Fruit fly (Drosophila melanogaster) whole organism, prepupa: Measurements from ENCODE around the gene CG34316.

ENCODE experiments used
- CG11762 ChIP-seq: fragments of 200-800 bp; sonication (Bioruptor generic); optimal IDR thresholded peaks from 3 replicates; lab custom pipeline; 2016; ENCODE audit warnings: missing biosample characterization, missing genetic modification characterization; ENCODE audit not compliant: insufficient read depth
- CG6808 ChIP-seq: fragments of 200-800 bp; sonication (Bioruptor generic); optimal IDR thresholded peaks from 3 replicates; lab custom pipeline; 2017; ENCODE audit warnings: missing biosample characterization, missing genetic modification characterization, mild to moderate bottlenecking, moderate library complexity, missing genetic modification reagents
- CG6854 ChIP-seq: fragments of 200-800 bp; sonication (Bioruptor generic); optimal IDR thresholded peaks from 2 replicates; lab custom pipeline; 2017; ENCODE audit warnings: missing biosample characterization, mild to moderate bottlenecking, missing genetic modification characterization
- CG8119 ChIP-seq: fragments of 200-800 bp; sonication (Bioruptor generic); IDR thresholded peaks from 3 replicates; pipeline ENCODE4 v1.3.6; 2022; ENCODE audit warnings: missing biosample characterization, missing genetic modification characterization
- Hr39 ChIP-seq: fragments of 200-800 bp; sonication (Bioruptor generic); optimal IDR thresholded peaks from 2 replicates; lab custom pipeline; 2016; ENCODE audit warnings: missing biosample characterization, missing genetic modification characterization
- Met ChIP-seq: fragments of 200-800 bp; sonication (Bioruptor generic); optimal IDR thresholded peaks from 3 replicates; lab custom pipeline; 2016; ENCODE audit warnings: missing biosample characterization, missing genetic modification characterization
- OdsH ChIP-seq: fragments of 200-800 bp; sonication (Bioruptor generic); optimal IDR thresholded peaks from 3 replicates; lab custom pipeline; 2016; ENCODE audit warnings: missing biosample characterization, missing genetic modification characterization
- Sox102F ChIP-seq: fragments of 200-800 bp; sonication (Bioruptor generic); optimal IDR thresholded peaks from 2 replicates; lab custom pipeline; 2016; ENCODE audit warnings: missing biosample characterization, mild to moderate bottlenecking, missing genetic modification characterization
- achi ChIP-seq: fragments of 200-800 bp; sonication (Bioruptor generic); optimal IDR thresholded peaks from 3 replicates; lab custom pipeline; 2016; ENCODE audit warnings: missing biosample characterization, missing genetic modification characterization
- cyc ChIP-seq: fragments of 200-800 bp; sonication (Bioruptor generic); optimal IDR thresholded peaks from 3 replicates; lab custom pipeline; 2016; ENCODE audit warnings: missing biosample characterization, missing genetic modification characterization
- dac ChIP-seq: fragments of 200-800 bp; sonication (Bioruptor generic); optimal IDR thresholded peaks from 2 replicates; lab custom pipeline; 2017; ENCODE audit warnings: missing biosample characterization, mild to moderate bottlenecking, missing genetic modification characterization
- esn ChIP-seq: fragments of 200-800 bp; sonication (Bioruptor generic); optimal IDR thresholded peaks from 2 replicates; lab custom pipeline; 2016; ENCODE audit warnings: missing biosample characterization, mild to moderate bottlenecking, missing genetic modification characterization, moderate library complexity
- fkh ChIP-seq: fragments of 200-800 bp; sonication (Bioruptor generic); optimal IDR thresholded peaks from 3 replicates; lab custom pipeline; 2017; ENCODE audit warnings: missing biosample characterization, mild to moderate bottlenecking, missing genetic modification characterization, moderate library complexity

DNA sequence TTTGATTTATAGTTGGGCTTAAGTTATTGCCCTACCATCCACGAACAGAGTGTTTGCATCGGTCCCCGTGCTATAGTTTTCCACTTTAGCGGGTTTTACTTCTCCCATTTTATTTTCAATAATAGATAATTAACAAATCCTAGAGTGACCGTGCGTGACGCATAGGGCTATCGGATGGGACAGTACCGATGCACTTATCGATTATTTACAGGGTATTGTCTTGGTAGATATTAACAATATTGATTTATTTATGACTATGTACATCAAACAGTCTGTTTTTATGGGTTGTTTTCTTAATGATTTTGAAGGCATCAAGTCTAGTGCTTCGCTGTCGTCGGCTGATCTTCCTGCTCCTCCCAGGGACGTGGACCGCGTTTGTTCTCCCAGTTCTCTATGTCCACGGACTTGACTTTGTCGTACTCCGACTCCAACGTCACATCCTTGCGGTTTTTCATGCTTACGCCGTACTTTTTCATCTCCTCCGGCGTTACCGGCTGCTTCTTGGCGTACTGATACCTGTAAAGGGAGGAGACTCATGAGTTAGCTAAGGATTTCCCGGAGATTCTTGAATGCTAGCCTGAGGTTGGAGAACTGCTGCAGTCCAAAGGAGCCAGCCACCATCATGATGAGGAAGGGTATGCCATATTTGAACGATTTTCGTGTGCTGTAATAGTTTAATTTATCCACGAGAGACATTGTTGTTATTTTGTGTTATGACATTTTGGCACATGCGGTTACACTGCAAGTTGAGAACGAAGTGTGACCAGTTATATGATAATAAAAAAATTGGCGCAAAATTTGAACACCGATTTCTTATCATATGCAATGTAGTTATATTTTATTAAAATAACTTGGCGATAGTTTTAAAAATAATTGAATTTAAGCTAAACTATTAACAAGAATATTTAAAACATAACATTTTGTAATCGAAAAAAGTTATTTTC lies 47.8 kb downstream of the CG34316 start, which contains the start of the genes MRG15 and Tm1:
- TF ChIP-seq cyc (GFP tag; lab: Kevin White, UChicago) (no peak), achi (GFP tag; lab: Kevin White, UChicago) (no peak), Sox102F (GFP tag; lab: Kevin White, UChicago) (no peak), OdsH (GFP tag; lab: Kevin White, UChicago) (no peak), CG11762 (GFP tag; lab: Kevin White, UChicago) (no peak), dac (GFP tag; lab: Kevin White, UChicago) (no peak), fkh (GFP tag; lab: Kevin White, UChicago) (peak; percentile 31), CG8119 (no peak), CG6808 (no peak), CG6854 (GFP tag; lab: Kevin White, UChicago) (no peak), esn (no peak), Hr39 (GFP tag; lab: Kevin White, UChicago) (peak; percentile 1), Met (no peak)
